Worm (Caenorhabditis elegans): ENCODE data around the gene ssp-33.

DNA sequence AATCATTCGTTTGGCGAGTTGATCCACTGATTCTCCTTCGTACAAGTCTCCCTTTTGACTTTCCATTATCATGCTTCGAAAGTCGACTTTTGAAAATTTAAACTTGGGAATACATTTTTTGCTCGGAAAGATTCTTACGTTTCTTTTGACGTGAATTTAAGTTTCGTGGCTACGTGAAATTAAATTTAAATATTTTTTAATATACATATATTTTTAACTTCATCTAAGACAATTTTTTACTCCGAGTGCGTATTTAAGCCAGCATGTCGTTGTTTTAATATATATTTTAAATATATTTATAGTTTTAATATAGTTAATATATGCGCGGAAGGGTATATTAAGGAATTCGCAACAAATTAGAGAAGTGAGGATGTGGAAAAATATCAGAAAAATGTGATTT is 4.4 kb downstream of the ssp-33 start, which contains the start of gene R08A2.2:
- no peak for TF ChIP-seq flt-1 (GFP tag; IDR thresholded peaks at IDR 0.05)
- TF ChIP-seq F13C5.2 (tag; optimal IDR thresholded peaks at IDR 0.05), result no peak
- no peak for TF ChIP-seq hmg-4 (GFP tag; optimal IDR thresholded peaks at IDR 0.05)
- TF ChIP-seq ama-1 (optimal IDR thresholded peaks at IDR 0.05), result no peak
- no peak for TF ChIP-seq B0310.2 (tag; optimal IDR thresholded peaks at IDR 0.05)
- no peak for TF ChIP-seq hnd-1 (tag; optimal IDR thresholded peaks at IDR 0.05)
- TF ChIP-seq ets-7 (tag; optimal IDR thresholded peaks at IDR 0.05), result no peak
- TF ChIP-seq ceh-36 (tag; optimal IDR thresholded peaks at IDR 0.05), result no peak
- no peak for TF ChIP-seq sea-1 (GFP tag; conservative IDR thresholded peaks at IDR 0.05)
- no peak for TF ChIP-seq hmbx-1 (tag; optimal IDR thresholded peaks at IDR 0.05)
- TF ChIP-seq scrt-1 (GFP tag; IDR thresholded peaks at IDR 0.05), result no peak
- TF ChIP-seq tra-4 (tag; optimal IDR thresholded peaks at IDR 0.05), result no peak
- TF ChIP-seq tbx-11 (GFP tag; IDR thresholded peaks at IDR 0.05), result no peak

Measured in whole organism, early embryonic.